Fruit fly (Drosophila melanogaster): ENCODE results near the gene crim.

DNA sequence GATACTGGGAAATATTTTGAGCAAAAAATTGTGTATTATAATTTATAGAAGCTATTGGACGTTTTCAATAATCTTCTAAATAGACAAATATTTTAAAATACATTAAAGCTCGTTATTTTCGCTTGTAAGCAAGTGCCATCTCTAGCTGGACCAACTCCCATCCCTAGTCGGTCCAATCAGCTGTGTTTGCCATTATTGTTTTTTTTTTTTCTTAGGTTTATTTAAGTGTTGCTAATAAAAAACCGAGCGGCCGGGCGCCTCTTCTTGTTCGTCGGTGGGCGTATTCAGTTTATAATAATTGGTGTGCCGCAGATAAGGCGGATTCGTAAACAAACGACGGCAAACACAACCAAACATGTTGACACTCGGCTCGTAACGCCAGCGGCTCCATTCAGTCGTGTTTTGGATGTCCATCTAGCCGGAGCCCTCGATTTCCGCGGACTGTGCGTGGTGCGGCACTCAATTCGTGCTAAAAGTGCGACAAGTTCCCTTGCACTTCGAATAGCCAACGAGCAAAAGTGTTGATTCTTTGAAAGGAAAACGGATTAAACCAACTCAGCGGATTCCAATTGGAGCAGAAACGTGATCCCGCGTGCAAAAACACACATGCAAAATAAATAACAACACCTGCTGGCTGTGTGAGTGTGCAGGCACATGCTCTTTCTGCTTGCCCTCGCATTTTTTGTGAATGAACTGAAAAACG is 27.2 kb downstream of the crim start, which contains the start of gene Sugb:
- TF ChIP-seq repo (GFP tag; optimal IDR thresholded peaks at IDR 0.05) (no peak), CG15696 (tag; optimal IDR thresholded peaks at IDR 0.05) (peak; percentile 43), ara (GFP tag; IDR thresholded peaks at IDR 0.05) (no peak), CG6254 (GFP tag; optimal IDR thresholded peaks at IDR 0.05) (peak; percentile 0), stwl (tag; optimal IDR thresholded peaks at IDR 0.05) (no peak)

Measured in whole organism, embryonic.